Worm (Caenorhabditis elegans): ENCODE measurements around the gene hpo-30.

DNA sequence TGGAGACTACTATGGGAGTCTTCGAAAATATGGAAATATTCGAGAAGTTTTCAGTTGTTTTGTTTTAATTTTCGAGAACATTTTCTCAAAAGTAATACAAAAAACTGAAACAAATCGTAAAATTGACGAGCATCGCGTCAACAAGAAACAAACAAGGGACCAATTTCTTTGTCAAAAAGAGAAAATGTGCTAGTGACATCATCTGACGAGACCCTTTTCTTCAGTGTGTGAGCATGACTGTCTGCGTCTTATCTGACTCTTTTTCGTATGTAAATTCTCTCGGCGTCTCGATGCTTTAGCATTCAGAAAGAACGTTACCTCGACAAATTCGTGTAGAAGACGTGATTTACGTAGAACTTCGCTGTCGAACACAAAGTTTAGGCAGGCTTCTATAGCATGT, 22.5 kb downstream of the hpo-30 start:
- TF ChIP-seq ceh-36 (tag; optimal IDR thresholded peaks at IDR 0.05) (no peak), ama-1 (optimal IDR thresholded peaks at IDR 0.05) (no peak)
